Fruit fly (Drosophila melanogaster): ENCODE data around the gene CG33298.

CG33298 gene

dm6 chr2L:9495418-9495779 lies at the start of gene CG33298:
TSS of gene CG33298 (plus strand) at chr2L:9495474.
- TF ChIP-seq Myc (optimal IDR thresholded peaks at IDR 0.05) (no peak), h (optimal IDR thresholded peaks at IDR 0.05) (no peak), psq (optimal IDR thresholded peaks at IDR 0.05) (no peak), Sin3A (optimal IDR thresholded peaks at IDR 0.05) (no peak), ttk (optimal IDR thresholded peaks at IDR 0.05) (no peak), insv (optimal IDR thresholded peaks at IDR 0.05) (no peak)

dm6 chr2L:9445753-9446152 lies 49.5 kb upstream of the CG33298 start:
- TF ChIP-seq psq (optimal IDR thresholded peaks at IDR 0.05): no peak

DNA sequence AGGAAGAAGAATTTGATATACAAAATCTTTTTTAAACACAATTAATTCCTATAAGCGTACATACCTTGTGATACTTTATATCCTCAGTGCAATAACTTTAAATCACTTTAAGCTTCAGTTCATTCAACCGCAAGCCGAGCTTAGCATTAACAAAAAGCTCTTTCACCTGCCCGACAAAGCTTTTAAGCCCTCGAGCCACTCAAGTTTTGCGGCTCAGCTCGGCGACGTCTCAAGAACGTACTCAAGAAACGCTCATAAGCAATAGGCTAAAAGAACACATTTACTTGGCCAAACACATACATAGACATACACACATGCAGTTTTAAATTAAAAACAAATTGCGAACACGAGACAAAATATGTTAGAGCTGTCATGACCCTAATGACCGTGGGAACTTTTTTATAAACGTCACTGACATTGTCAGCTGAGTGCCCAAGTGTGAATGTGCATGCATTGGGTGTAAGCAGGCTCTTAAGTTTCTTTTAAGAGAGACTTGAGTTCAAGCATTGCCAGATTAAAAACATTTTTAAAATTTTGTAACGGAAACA lies 48.8 kb upstream of the CG33298 start:
- TF ChIP-seq ttk (optimal IDR thresholded peaks at IDR 0.05) (no peak), h (optimal IDR thresholded peaks at IDR 0.05) (no peak), Myc (optimal IDR thresholded peaks at IDR 0.05) (no peak), psq (optimal IDR thresholded peaks at IDR 0.05) (no peak), Sin3A (optimal IDR thresholded peaks at IDR 0.05) (no peak), insv (optimal IDR thresholded peaks at IDR 0.05) (no peak)

DNA sequence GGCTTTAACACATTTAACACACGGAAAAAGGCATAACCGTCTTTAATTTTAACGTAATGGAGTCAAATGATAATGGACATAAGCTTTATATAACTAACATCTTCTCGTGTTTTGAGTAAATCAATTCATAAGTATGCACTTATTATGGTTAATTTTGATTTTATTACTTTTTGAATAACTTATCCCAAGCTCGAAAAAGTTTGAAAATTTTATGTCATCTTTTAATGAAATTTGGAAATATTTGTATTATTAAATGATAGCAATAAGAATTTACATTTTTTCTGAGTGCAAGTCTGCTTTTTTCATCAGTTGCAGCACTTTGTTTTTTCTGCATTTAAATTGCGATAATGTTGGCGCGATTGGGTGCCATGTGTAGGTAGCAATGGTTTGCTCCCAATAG lies 47.5 kb upstream of the CG33298 start:
- no peak for TF ChIP-seq ttk (optimal IDR thresholded peaks at IDR 0.05)
- TF ChIP-seq insv (optimal IDR thresholded peaks at IDR 0.05): no peak
- TF ChIP-seq Myc (optimal IDR thresholded peaks at IDR 0.05): no peak
- no peak for TF ChIP-seq Sin3A (optimal IDR thresholded peaks at IDR 0.05)
- TF ChIP-seq h (optimal IDR thresholded peaks at IDR 0.05): no peak
- TF ChIP-seq psq (optimal IDR thresholded peaks at IDR 0.05): no peak

- no peak for TF ChIP-seq psq (optimal IDR thresholded peaks at IDR 0.05)
- TF ChIP-seq Myc (optimal IDR thresholded peaks at IDR 0.05): no peak
- TF ChIP-seq ttk (optimal IDR thresholded peaks at IDR 0.05): no peak
- no peak for TF ChIP-seq h (optimal IDR thresholded peaks at IDR 0.05)
- TF ChIP-seq insv (optimal IDR thresholded peaks at IDR 0.05): no peak
- no peak for TF ChIP-seq Sin3A (optimal IDR thresholded peaks at IDR 0.05)
Measured at dm6 chr2L:9448322-9449256, 46.7 kb upstream of the CG33298 start.

- no peak for TF ChIP-seq psq (optimal IDR thresholded peaks at IDR 0.05)
- TF ChIP-seq insv (optimal IDR thresholded peaks at IDR 0.05): no peak
- no peak for TF ChIP-seq Myc (optimal IDR thresholded peaks at IDR 0.05)
- no peak for TF ChIP-seq Sin3A (optimal IDR thresholded peaks at IDR 0.05)
- TF ChIP-seq h (optimal IDR thresholded peaks at IDR 0.05): no peak
- no peak for TF ChIP-seq ttk (optimal IDR thresholded peaks at IDR 0.05)
Measured at dm6 chr2L:9449257-9449972, 45.9 kb upstream of the CG33298 start.

DNA sequence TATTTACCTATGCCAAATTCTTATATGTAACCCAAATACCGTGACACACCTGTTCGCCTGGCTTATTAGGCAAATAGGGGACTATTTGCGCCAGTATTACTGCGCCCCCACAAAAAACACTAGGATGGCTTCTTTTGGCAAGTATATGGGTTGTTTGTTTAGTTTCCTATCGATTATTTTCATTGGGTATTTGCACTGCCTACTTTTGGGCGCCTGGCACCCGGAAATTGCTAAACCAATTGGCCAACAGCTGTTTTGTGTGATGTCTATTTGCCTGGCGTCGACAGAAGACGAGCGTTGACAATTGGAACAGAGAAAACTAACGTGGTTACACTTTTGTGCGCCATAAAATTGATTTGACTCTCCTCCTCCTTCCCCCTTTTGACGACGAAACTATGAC lies 42.3 kb upstream of the CG33298 start:
- TF ChIP-seq h (optimal IDR thresholded peaks at IDR 0.05) (no peak), ttk (optimal IDR thresholded peaks at IDR 0.05) (no peak), Myc (optimal IDR thresholded peaks at IDR 0.05) (no peak), Sin3A (optimal IDR thresholded peaks at IDR 0.05) (no peak), insv (optimal IDR thresholded peaks at IDR 0.05) (no peak), psq (optimal IDR thresholded peaks at IDR 0.05) (no peak)

DNA sequence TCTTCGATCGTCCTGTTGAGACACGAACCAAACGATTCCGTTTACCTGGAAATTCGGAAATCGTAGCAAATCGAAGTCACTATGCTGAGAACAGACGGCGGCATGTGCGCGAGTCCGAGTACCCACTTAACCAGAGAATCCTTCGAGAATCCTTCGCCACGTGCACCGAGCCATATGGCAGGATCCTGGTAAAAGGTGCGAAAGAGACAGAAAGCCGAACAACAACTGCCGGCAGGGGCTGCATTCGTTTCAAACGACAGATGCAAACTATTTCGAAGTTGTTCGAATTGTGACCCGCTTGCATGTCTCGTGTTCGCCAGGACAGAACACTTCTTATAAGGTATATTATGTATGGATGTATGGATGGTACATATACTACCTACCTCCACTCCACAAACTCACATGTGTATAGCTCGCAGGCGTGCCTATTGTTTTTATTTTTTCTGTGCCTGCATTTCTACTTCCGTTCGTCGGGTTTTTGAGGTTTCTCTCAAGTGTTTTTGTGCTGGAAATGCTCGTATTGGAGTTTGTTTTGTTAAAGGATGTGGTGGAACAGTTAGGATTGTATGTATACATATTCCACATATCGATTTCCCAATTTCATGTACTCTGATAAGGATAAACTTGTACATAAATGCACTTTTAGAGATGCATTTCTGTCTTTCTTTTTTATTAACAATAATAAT lies 40.8 kb upstream of the CG33298 start:
- TF ChIP-seq Sin3A (optimal IDR thresholded peaks at IDR 0.05): no peak
- no peak for TF ChIP-seq Myc (optimal IDR thresholded peaks at IDR 0.05)
- no peak for TF ChIP-seq h (optimal IDR thresholded peaks at IDR 0.05)
- no peak for TF ChIP-seq insv (optimal IDR thresholded peaks at IDR 0.05)
- no peak for TF ChIP-seq psq (optimal IDR thresholded peaks at IDR 0.05)
- no peak for TF ChIP-seq ttk (optimal IDR thresholded peaks at IDR 0.05)

- no peak for TF ChIP-seq Myc (optimal IDR thresholded peaks at IDR 0.05)
- TF ChIP-seq ttk (optimal IDR thresholded peaks at IDR 0.05): no peak
- no peak for TF ChIP-seq Sin3A (optimal IDR thresholded peaks at IDR 0.05)
- TF ChIP-seq psq (optimal IDR thresholded peaks at IDR 0.05): no peak
- no peak for TF ChIP-seq h (optimal IDR thresholded peaks at IDR 0.05)
- TF ChIP-seq insv (optimal IDR thresholded peaks at IDR 0.05): no peak
Measured at dm6 chr2L:9455157-9455556, 40.1 kb upstream of the CG33298 start.

DNA sequence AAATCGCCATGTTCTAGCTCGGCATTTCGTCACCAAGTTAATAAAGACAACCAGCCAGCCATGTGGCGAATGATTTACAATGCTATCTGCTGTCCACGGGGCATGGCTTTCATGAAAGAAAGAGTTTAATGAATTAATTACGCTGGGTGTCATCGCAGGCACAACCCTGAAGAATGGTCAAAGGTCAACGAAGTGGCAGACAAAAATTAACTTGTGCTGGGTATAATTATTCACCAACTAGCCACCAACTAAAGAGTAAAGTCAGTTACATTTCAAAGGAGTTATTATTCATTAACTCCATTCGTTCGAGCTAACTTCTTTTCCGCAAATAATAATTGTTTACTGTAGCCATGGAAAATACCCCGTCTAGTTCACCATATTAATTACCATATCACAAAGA lies 37.8 kb upstream of the CG33298 start:
- TF ChIP-seq h (optimal IDR thresholded peaks at IDR 0.05) (no peak), Myc (optimal IDR thresholded peaks at IDR 0.05) (no peak), ttk (optimal IDR thresholded peaks at IDR 0.05) (no peak), Sin3A (optimal IDR thresholded peaks at IDR 0.05) (no peak), psq (optimal IDR thresholded peaks at IDR 0.05) (no peak), insv (optimal IDR thresholded peaks at IDR 0.05) (no peak)

DNA sequence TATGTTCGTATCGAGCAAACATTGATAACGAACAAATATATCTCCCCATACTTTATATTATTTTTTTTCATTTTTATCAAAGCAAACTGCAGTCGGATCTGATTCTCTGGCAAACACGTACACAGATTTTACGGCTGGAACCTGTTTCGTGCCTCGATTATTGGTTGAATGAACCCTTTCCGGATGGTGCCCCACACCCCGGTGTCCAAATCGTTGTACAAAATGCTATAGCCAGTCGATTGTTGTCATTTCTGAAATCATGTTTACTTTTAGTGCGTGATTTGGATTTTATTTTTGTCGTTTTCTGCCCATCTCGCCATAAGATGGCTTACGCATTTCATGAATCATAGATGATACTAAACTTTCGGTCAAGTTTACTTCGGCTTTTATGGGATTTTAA lies 37.4 kb upstream of the CG33298 start:
- TF ChIP-seq psq (optimal IDR thresholded peaks at IDR 0.05) (no peak), insv (optimal IDR thresholded peaks at IDR 0.05) (no peak), ttk (optimal IDR thresholded peaks at IDR 0.05) (no peak), h (optimal IDR thresholded peaks at IDR 0.05) (no peak), Myc (optimal IDR thresholded peaks at IDR 0.05) (no peak), Sin3A (optimal IDR thresholded peaks at IDR 0.05) (no peak)

Data from Kc167 (cell line).